Fruit fly (Drosophila melanogaster) S2 (cell line): ENCODE results near the gene CG13813.

ENCODE experiments used
- CG8478 ChIP-seq: fragments of >200 bp; optimal IDR thresholded peaks from 2 replicates; lab custom pipeline; 2018
- CTCF ChIP-seq, 2 experiments: fragments of >200 bp; optimal IDR thresholded peaks; 2 replicates each; lab custom pipeline; 2018

- TF ChIP-seq CG8478 (no peak), CTCF (optimal IDR thresholded peaks at IDR 0.05; lab: Kevin White, UChicago) (no peak)
Measured at dm6 chr3L:20185886-20186285, 45.6 kb upstream of the CG13813 start.
